Worm (Caenorhabditis elegans): Measurements from ENCODE around the gene F08D12.12.

Gene F08D12.12

ce11 chrII:2802804-2803586, 16.1 kb upstream of the F08D12.12 start:
- no peak for TF ChIP-seq ztf-29 (GFP tag; IDR thresholded peaks at IDR 0.05)
- TF ChIP-seq med-1 (GFP tag; optimal IDR thresholded peaks at IDR 0.05; ENCODE audit: insufficient read depth): no peak
- no peak for TF ChIP-seq tab-1 (GFP tag; IDR thresholded peaks at IDR 0.05)
- no peak for TF ChIP-seq ref-1 (GFP tag; conservative IDR thresholded peaks at IDR 0.05)
- TF ChIP-seq cog-1 (tag; optimal IDR thresholded peaks at IDR 0.05): no peak
- no peak for TF ChIP-seq ztf-23 (GFP tag; IDR thresholded peaks at IDR 0.05)
- TF ChIP-seq klf-2 (GFP tag; conservative IDR thresholded peaks at IDR 0.05): no peak
- TF ChIP-seq T22C8.4 (GFP tag; IDR thresholded peaks at IDR 0.05): no peak
- no peak for TF ChIP-seq flt-1 (GFP tag; IDR thresholded peaks at IDR 0.05)

- TF ChIP-seq tab-1 (GFP tag; IDR thresholded peaks at IDR 0.05) (no peak), T22C8.4 (GFP tag; IDR thresholded peaks at IDR 0.05) (no peak), cog-1 (tag; optimal IDR thresholded peaks at IDR 0.05) (no peak), ztf-23 (GFP tag; IDR thresholded peaks at IDR 0.05) (no peak), flt-1 (GFP tag; IDR thresholded peaks at IDR 0.05) (no peak), ref-1 (GFP tag; conservative IDR thresholded peaks at IDR 0.05) (no peak), ztf-29 (GFP tag; IDR thresholded peaks at IDR 0.05) (no peak), klf-2 (GFP tag; conservative IDR thresholded peaks at IDR 0.05) (no peak), med-1 (GFP tag; optimal IDR thresholded peaks at IDR 0.05; ENCODE audit: insufficient read depth) (no peak)
These were observed 14.9 kb upstream of the F08D12.12 start for ce11 chrII:2801764-2802163.

ce11 chrII:2800550-2801233, 13.8 kb upstream of the F08D12.12 start, which contains the start of gene nhr-119:
TSS of gene nhr-119 (minus strand) at chrII:2800600.
- TF ChIP-seq cog-1 (tag; optimal IDR thresholded peaks at IDR 0.05) (peak; percentile 10), ztf-23 (GFP tag; IDR thresholded peaks at IDR 0.05) (no peak), T22C8.4 (GFP tag; IDR thresholded peaks at IDR 0.05) (no peak)

ce11 chrII:2797951-2798350, 11.1 kb upstream of the F08D12.12 start:
- TF ChIP-seq ref-1 (GFP tag; conservative IDR thresholded peaks at IDR 0.05) (no peak), med-1 (GFP tag; optimal IDR thresholded peaks at IDR 0.05; ENCODE audit: insufficient read depth) (no peak), T22C8.4 (GFP tag; IDR thresholded peaks at IDR 0.05) (no peak), klf-2 (GFP tag; conservative IDR thresholded peaks at IDR 0.05) (no peak), cog-1 (tag; optimal IDR thresholded peaks at IDR 0.05) (no peak), ztf-23 (GFP tag; IDR thresholded peaks at IDR 0.05) (no peak), tab-1 (GFP tag; IDR thresholded peaks at IDR 0.05) (no peak), flt-1 (GFP tag; IDR thresholded peaks at IDR 0.05) (no peak), ztf-29 (GFP tag; IDR thresholded peaks at IDR 0.05) (no peak)

ce11 chrII:2796431-2796830, 9.6 kb upstream of the F08D12.12 start:
- TF ChIP-seq flt-1 (GFP tag; IDR thresholded peaks at IDR 0.05) (no peak), ref-1 (GFP tag; conservative IDR thresholded peaks at IDR 0.05) (no peak), T22C8.4 (GFP tag; IDR thresholded peaks at IDR 0.05) (no peak), cog-1 (tag; optimal IDR thresholded peaks at IDR 0.05) (no peak), ztf-23 (GFP tag; IDR thresholded peaks at IDR 0.05) (no peak), ztf-29 (GFP tag; IDR thresholded peaks at IDR 0.05) (no peak), klf-2 (GFP tag; conservative IDR thresholded peaks at IDR 0.05) (no peak), tab-1 (GFP tag; IDR thresholded peaks at IDR 0.05) (no peak), med-1 (GFP tag; optimal IDR thresholded peaks at IDR 0.05; ENCODE audit: insufficient read depth) (no peak)

- TF ChIP-seq ztf-29 (GFP tag; IDR thresholded peaks at IDR 0.05) (no peak), ref-1 (GFP tag; conservative IDR thresholded peaks at IDR 0.05) (no peak), cog-1 (tag; optimal IDR thresholded peaks at IDR 0.05) (no peak), flt-1 (GFP tag; IDR thresholded peaks at IDR 0.05) (no peak), klf-2 (GFP tag; conservative IDR thresholded peaks at IDR 0.05) (no peak), tab-1 (GFP tag; IDR thresholded peaks at IDR 0.05) (no peak), T22C8.4 (GFP tag; IDR thresholded peaks at IDR 0.05) (no peak), ztf-23 (GFP tag; IDR thresholded peaks at IDR 0.05) (no peak), med-1 (GFP tag; optimal IDR thresholded peaks at IDR 0.05; ENCODE audit: insufficient read depth) (no peak)
These were observed 8.5 kb upstream of the F08D12.12 start for ce11 chrII:2795413-2795812.

- TF ChIP-seq med-1 (GFP tag; optimal IDR thresholded peaks at IDR 0.05; ENCODE audit: insufficient read depth) (no peak), cog-1 (tag; optimal IDR thresholded peaks at IDR 0.05) (no peak), ref-1 (GFP tag; conservative IDR thresholded peaks at IDR 0.05) (no peak), ztf-23 (GFP tag; IDR thresholded peaks at IDR 0.05) (no peak), ztf-29 (GFP tag; IDR thresholded peaks at IDR 0.05) (no peak), klf-2 (GFP tag; conservative IDR thresholded peaks at IDR 0.05) (no peak), T22C8.4 (GFP tag; IDR thresholded peaks at IDR 0.05) (no peak), flt-1 (GFP tag; IDR thresholded peaks at IDR 0.05) (no peak), tab-1 (GFP tag; IDR thresholded peaks at IDR 0.05) (no peak)
These were observed 4.8 kb upstream of the F08D12.12 start for ce11 chrII:2791693-2792092.

- no peak for TF ChIP-seq tab-1 (GFP tag; IDR thresholded peaks at IDR 0.05)
These were observed 968 bp upstream of the F08D12.12 start for ce11 chrII:2787849-2788248.

- TF ChIP-seq cog-1 (tag; optimal IDR thresholded peaks at IDR 0.05) (no peak), med-1 (GFP tag; optimal IDR thresholded peaks at IDR 0.05; ENCODE audit: insufficient read depth) (no peak), klf-2 (GFP tag; conservative IDR thresholded peaks at IDR 0.05) (no peak), flt-1 (GFP tag; IDR thresholded peaks at IDR 0.05) (no peak), ztf-23 (GFP tag; IDR thresholded peaks at IDR 0.05) (no peak), T22C8.4 (GFP tag; IDR thresholded peaks at IDR 0.05) (no peak), ztf-29 (GFP tag; IDR thresholded peaks at IDR 0.05) (no peak), tab-1 (GFP tag; IDR thresholded peaks at IDR 0.05) (no peak), ref-1 (GFP tag; conservative IDR thresholded peaks at IDR 0.05) (no peak)
These were observed 1.1 kb downstream of the F08D12.12 start for ce11 chrII:2785787-2786186.

Data from whole organism, midembryonic.